Worm (Caenorhabditis elegans): Measurements from ENCODE around the gene gcst-1.

Gene gcst-1

DNA sequence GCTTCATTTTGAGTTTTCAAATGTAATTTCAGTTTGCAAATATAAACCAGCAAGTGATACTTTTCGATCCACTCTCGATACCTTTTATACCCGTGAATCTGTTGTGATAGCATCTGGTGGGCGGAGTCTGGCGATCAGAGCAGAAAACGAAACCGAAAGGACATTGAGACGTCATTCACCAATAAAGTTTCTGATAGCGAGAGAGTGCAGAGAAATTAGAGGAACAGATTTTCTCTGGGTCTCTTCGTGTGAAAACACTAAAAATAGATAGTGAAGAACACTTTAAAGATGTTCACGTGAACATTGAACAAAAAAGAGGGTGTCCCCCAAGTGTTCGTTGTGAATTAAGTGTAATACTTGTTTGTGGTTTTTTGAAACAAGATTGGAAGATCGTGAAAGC, 51.1 kb downstream of the gcst-1 start, which contains the start of gene pgph-3:
pgph-3 (minus strand) TSS at position 60 of the 400 bp plus-strand sequence.
- no peak for TF ChIP-seq tab-1 (GFP tag; IDR thresholded peaks at IDR 0.05)
- no peak for TF ChIP-seq ztf-23 (GFP tag; IDR thresholded peaks at IDR 0.05)
- TF ChIP-seq med-1 (GFP tag; optimal IDR thresholded peaks at IDR 0.05; ENCODE audit: insufficient read depth), result no peak
- no peak for TF ChIP-seq ztf-29 (GFP tag; IDR thresholded peaks at IDR 0.05)
- no peak for TF ChIP-seq T22C8.4 (GFP tag; IDR thresholded peaks at IDR 0.05)
- no peak for TF ChIP-seq flt-1 (GFP tag; IDR thresholded peaks at IDR 0.05)
- no peak for TF ChIP-seq ref-1 (GFP tag; conservative IDR thresholded peaks at IDR 0.05)
- TF ChIP-seq cog-1 (tag; optimal IDR thresholded peaks at IDR 0.05), result no peak
- TF ChIP-seq klf-2 (GFP tag; conservative IDR thresholded peaks at IDR 0.05), result no peak

Measured in whole organism, midembryonic.